Worm (Caenorhabditis elegans) whole organism, midembryonic: ENCODE measurements around the gene srh-223.

ENCODE experiments used
- T22C8.4 ChIP-seq: fragments of 200-800 bp; sonication (Bioruptor generic); IDR thresholded peaks from 2 replicates; pipeline ENCODE4 v1.3.6; 2022; ENCODE audit warnings: missing genetic modification characterization, missing compliant biosample characterization
- cog-1 ChIP-seq: sonication (generic microtip); optimal IDR thresholded peaks from 2 replicates; lab custom pipeline; 2016; ENCODE audit warnings: missing genetic modification characterization, missing compliant biosample characterization
- flt-1 ChIP-seq: fragments of 200-800 bp; sonication (Bioruptor generic); IDR thresholded peaks from 2 replicates; pipeline ENCODE4 v1.3.6; 2022; ENCODE audit warnings: missing genetic modification characterization, missing compliant biosample characterization
- klf-2 ChIP-seq: fragments of 200-800 bp; sonication (Bioruptor generic); conservative IDR thresholded peaks from 2 replicates; pipeline ENCODE4 v1.3.6; 2022; ENCODE audit warnings: missing genetic modification reagents, missing genetic modification characterization, missing compliant biosample characterization
- med-1 ChIP-seq: sonication (generic microtip); optimal IDR thresholded peaks from 2 replicates; lab custom pipeline; 2017; ENCODE audit warnings: missing genetic modification characterization, mild to moderate bottlenecking, missing compliant biosample characterization, antibody characterized with exemption, missing genetic modification reagents; ENCODE audit not compliant: insufficient read depth
- ref-1 ChIP-seq: fragments of 200-800 bp; sonication (Bioruptor generic); conservative IDR thresholded peaks from 2 replicates; pipeline ENCODE4 v1.3.6; 2022; ENCODE audit warnings: missing genetic modification reagents, missing genetic modification characterization, missing compliant biosample characterization
- tab-1 ChIP-seq: fragments of 200-800 bp; sonication (Bioruptor generic); IDR thresholded peaks from 2 replicates; pipeline ENCODE4 v1.3.6; 2022; ENCODE audit warnings: missing genetic modification characterization, missing compliant biosample characterization
- ztf-23 ChIP-seq: fragments of 200-800 bp; sonication (Bioruptor generic); IDR thresholded peaks from 2 replicates; pipeline ENCODE4 v1.3.6; 2022; ENCODE audit warnings: missing genetic modification reagents, missing genetic modification characterization, missing compliant biosample characterization
- ztf-29 ChIP-seq: fragments of 200-800 bp; sonication (Bioruptor generic); IDR thresholded peaks from 2 replicates; pipeline ENCODE4 v1.3.6; 2022; ENCODE audit warnings: missing genetic modification reagents, missing genetic modification characterization, missing compliant biosample characterization

Gene srh-223

ce11 chrIV:3998517-3998916 lies 16.8 kb downstream of the srh-223 start, which contains the start of gene F47C12.8:
Gene F47C12.8, minus strand, starts transcription at chrIV:3998617.
- TF ChIP-seq ztf-23 (no peak), ref-1 (no peak), med-1 (GFP tag; lab: Kevin White, UChicago) (no peak), cog-1 (tag; lab: Kevin White, UChicago) (no peak), tab-1 (GFP tag; lab: Robert Waterston, UW) (no peak), klf-2 (GFP tag; lab: Robert Waterston, UW) (no peak)

- TF ChIP-seq tab-1 (GFP tag; lab: Robert Waterston, UW) = no peak
- no peak for TF ChIP-seq klf-2 (GFP tag; lab: Robert Waterston, UW)
- no peak for TF ChIP-seq ref-1
- no peak for TF ChIP-seq cog-1 (tag; lab: Kevin White, UChicago)
- TF ChIP-seq ztf-29 (GFP tag; lab: Robert Waterston, UW) = no peak
- no peak for TF ChIP-seq ztf-23
- no peak for TF ChIP-seq flt-1 (GFP tag; lab: Robert Waterston, UW)
- no peak for TF ChIP-seq med-1 (GFP tag; lab: Kevin White, UChicago)
- no peak for TF ChIP-seq T22C8.4 (GFP tag; lab: Robert Waterston, UW)
Measured at ce11 chrIV:3999662-4000061, 18.0 kb downstream of the srh-223 start.

- TF ChIP-seq ztf-29 (GFP tag; lab: Robert Waterston, UW) = no peak
- no peak for TF ChIP-seq T22C8.4 (GFP tag; lab: Robert Waterston, UW)
- TF ChIP-seq ref-1 = no peak
- TF ChIP-seq flt-1 (GFP tag; lab: Robert Waterston, UW) = no peak
- no peak for TF ChIP-seq tab-1 (GFP tag; lab: Robert Waterston, UW)
- no peak for TF ChIP-seq med-1 (GFP tag; lab: Kevin White, UChicago)
Measured at ce11 chrIV:4004221-4004620, 22.5 kb downstream of the srh-223 start.

DNA sequence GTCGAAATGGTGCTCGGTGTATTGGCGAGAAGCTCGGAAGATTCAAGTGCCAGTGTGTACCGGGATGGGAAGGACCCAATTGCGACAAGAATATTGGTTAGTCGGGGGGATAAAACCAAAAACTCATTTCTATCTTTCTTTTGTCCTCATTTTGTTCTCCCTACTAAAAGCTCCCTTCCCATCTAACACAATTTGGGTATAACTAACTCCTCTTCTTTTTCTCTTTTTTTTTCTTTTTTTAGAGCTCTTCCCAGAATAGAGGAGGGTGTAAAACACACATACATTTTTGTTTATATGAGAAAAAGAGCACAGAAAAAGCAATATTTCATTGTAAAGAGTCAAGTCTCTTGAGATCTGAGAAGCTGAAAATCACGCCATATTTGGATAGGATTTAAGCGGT lies 23.5 kb downstream of the srh-223 start:
- TF ChIP-seq tab-1 (GFP tag; lab: Robert Waterston, UW) (no peak), med-1 (GFP tag; lab: Kevin White, UChicago) (no peak), T22C8.4 (GFP tag; lab: Robert Waterston, UW) (no peak), ref-1 (no peak), ztf-29 (GFP tag; lab: Robert Waterston, UW) (no peak), ztf-23 (no peak), klf-2 (GFP tag; lab: Robert Waterston, UW) (no peak), cog-1 (tag; lab: Kevin White, UChicago) (no peak), flt-1 (GFP tag; lab: Robert Waterston, UW) (no peak)

DNA sequence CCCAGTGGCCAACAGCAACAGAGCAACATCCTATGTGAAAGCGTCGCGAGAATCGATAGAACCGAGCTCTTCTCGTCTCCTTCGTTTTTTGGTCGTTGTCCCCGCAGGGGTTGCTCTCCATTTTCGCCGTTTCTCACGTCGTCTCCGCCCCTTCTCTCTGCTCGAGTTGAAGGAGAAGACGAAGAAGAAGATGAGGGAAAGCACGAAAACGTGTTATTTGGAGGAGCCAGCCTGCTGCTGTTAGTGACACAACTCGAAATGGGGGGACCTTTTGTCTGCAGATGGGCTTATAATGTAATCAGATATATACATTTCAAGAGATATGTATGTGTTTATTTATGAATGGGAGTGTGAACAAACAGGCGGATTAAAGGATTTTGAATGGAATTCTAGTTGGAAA lies 26.0 kb downstream of the srh-223 start, which contains the start of gene W02C12.2:
TSS of gene W02C12.2 (minus strand) at position 277 of the 400 bp plus-strand sequence.
- TF ChIP-seq ztf-23 (peak; percentile 14; the same call in 1 of the 2 replicates), ref-1 (no peak)

- no peak for TF ChIP-seq T22C8.4 (GFP tag; lab: Robert Waterston, UW)
- no peak for TF ChIP-seq klf-2 (GFP tag; lab: Robert Waterston, UW)
- no peak for TF ChIP-seq ref-1
- no peak for TF ChIP-seq tab-1 (GFP tag; lab: Robert Waterston, UW)
Measured at ce11 chrIV:4008440-4008839, 26.7 kb downstream of the srh-223 start.

ce11 chrIV:4009923-4010322 lies 28.2 kb downstream of the srh-223 start:
- TF ChIP-seq ztf-23 (no peak), med-1 (GFP tag; lab: Kevin White, UChicago) (no peak), tab-1 (GFP tag; lab: Robert Waterston, UW) (no peak), ztf-29 (GFP tag; lab: Robert Waterston, UW) (no peak), klf-2 (GFP tag; lab: Robert Waterston, UW) (no peak), cog-1 (tag; lab: Kevin White, UChicago) (no peak), ref-1 (no peak), flt-1 (GFP tag; lab: Robert Waterston, UW) (no peak), T22C8.4 (GFP tag; lab: Robert Waterston, UW) (no peak)

DNA sequence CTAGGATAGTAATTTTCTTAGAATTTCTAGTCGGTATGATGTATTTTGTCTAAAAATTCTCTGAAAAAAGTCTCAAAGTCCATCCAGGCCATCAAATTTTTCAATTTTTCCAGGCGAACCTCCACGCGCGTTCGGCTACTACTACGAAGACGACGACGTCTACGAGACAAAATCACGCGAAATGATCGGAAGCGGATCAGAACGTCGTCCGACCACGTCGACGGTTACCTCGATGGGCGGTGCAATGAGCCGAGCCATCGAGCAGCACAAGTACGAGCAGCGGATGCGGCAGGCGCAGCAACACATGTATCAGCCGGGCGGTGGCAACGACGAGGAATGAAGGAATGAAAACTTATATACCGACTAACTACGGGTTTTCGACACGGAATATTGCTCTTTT lies 31.9 kb downstream of the srh-223 start:
- TF ChIP-seq ztf-23 (no peak), ref-1 (no peak), cog-1 (tag; lab: Kevin White, UChicago) (no peak), klf-2 (GFP tag; lab: Robert Waterston, UW) (no peak), ztf-29 (GFP tag; lab: Robert Waterston, UW) (no peak), med-1 (GFP tag; lab: Kevin White, UChicago) (no peak), T22C8.4 (GFP tag; lab: Robert Waterston, UW) (no peak), tab-1 (GFP tag; lab: Robert Waterston, UW) (no peak), flt-1 (GFP tag; lab: Robert Waterston, UW) (no peak)

DNA sequence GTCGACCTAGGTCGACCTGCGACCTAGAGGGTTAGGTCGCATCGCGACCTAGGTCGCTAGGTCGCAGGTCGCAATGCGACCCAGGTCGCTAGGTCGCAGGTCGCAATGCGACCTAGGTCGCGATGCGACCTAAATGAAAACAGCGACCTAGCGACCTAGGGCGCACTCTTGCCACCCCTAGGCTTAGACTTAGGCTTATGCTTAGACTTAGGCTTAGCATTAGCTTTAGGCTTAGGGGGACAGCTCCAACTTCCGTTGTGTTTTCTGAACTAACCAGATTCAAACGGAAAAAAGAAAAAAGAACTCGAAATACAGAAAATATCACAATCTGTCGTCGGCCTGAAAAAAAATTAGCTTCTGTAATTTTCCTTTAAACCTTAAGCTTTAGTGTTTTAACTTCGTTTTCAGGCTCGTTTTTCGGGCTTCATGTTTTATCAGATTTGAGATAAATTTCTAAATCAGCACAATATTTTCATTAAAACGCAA lies 32.7 kb downstream of the srh-223 start:
- TF ChIP-seq ztf-23 = 0 out of 2 replicates have a peak, but pooled peaks have one; percentile 48
- TF ChIP-seq med-1 (GFP tag; lab: Kevin White, UChicago) = no peak
- 0 out of 2 replicates have a peak, but pooled peaks have one; percentile 26 for TF ChIP-seq flt-1 (GFP tag; lab: Robert Waterston, UW)
- TF ChIP-seq tab-1 (GFP tag; lab: Robert Waterston, UW) = 0 out of 2 replicates have a peak, but pooled peaks have one; percentile 54
- 0 out of 2 replicates have a peak, but pooled peaks have one; percentile 41 for TF ChIP-seq T22C8.4 (GFP tag; lab: Robert Waterston, UW)
- TF ChIP-seq cog-1 (tag; lab: Kevin White, UChicago) = no peak
- no peak for TF ChIP-seq ref-1
- no peak for TF ChIP-seq ztf-29 (GFP tag; lab: Robert Waterston, UW)
- no peak for TF ChIP-seq klf-2 (GFP tag; lab: Robert Waterston, UW)

- no peak for TF ChIP-seq ztf-23
- TF ChIP-seq cog-1 (tag; lab: Kevin White, UChicago) = no peak
- TF ChIP-seq med-1 (GFP tag; lab: Kevin White, UChicago) = no peak
- TF ChIP-seq klf-2 (GFP tag; lab: Robert Waterston, UW) = no peak
- no peak for TF ChIP-seq ref-1
Measured at ce11 chrIV:4015660-4016059, 34.0 kb downstream of the srh-223 start.
